Worm (Caenorhabditis elegans) whole organism, dauer: ENCODE data around the gene fbxb-108.

ENCODE experiments used
- unc-62 ChIP-seq: sonication (generic microtip); optimal IDR thresholded peaks from 2 replicates; lab custom pipeline; 2017; ENCODE audit warnings: missing biosample characterization, missing genetic modification reagents, missing genetic modification characterization

Gene fbxb-108

DNA sequence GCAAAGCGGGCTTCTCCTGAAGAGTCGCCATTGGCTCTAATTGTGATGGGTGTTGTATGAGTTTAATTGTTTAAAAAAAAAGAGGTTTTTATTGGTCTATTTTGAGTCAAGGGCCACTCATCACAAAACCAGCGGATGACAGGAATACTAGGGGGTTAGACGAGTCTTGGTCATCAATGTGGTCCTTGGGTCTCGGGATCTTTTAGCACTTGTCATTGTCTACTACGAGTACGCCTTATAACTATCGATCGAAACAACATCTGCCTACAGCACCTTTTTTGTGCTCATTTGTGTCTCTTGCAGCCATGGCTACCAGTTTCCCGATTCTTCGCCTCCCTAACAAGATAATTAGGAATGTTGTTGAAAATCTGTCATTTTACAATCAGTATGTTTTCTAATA is at the start of gene fbxb-108:
TSS of gene fbxb-108 (plus strand) at position 301 of the 400 bp plus-strand sequence.
- no peak for TF ChIP-seq unc-62 (GFP tag; lab: Kevin White, UChicago)

DNA sequence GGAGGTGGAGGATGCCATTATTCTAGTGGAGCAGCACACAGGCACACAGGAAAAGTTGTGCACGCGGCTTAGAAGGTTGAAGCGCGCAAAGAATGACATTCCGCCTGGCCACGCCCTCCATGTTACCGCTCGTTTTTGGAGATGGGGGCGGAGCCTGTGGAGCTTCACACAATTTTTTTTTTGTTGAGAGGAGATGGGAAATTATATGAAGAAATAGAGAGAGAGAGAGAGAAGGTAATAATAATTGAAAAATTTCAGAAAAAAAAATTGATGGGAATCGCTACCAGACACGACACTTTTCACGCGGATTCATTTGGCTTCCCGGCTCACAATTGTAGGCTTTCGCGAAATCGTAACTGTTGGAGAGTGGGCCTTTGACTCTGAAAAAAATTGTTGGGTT is 47.4 kb upstream of the fbxb-108 start, which contains the start of gene T05A8.3:
TSS of gene T05A8.3 (minus strand) at position 101 of the 400 bp plus-strand sequence.
- no peak for TF ChIP-seq unc-62 (GFP tag; lab: Kevin White, UChicago)

DNA sequence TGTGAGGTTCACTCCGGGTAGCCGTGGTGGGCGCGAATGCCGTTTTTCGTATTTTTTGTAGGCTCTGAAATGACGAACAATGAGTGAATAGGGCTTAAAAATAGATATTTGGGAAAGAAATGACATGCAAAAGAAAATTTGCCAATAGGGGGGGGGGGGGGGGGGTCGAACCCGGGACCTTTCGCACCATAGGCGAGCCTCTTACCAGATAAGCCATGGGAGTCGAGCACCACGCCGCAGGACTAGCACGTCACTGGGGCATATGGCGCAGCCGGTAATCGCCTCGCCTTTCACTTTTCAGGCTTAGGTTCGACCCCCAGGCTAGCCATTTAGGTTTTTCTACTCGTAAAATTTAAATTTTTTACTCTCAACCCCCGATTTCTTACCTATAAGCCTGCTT is 45.6 kb upstream of the fbxb-108 start:
- TF ChIP-seq unc-62 (GFP tag; lab: Kevin White, UChicago) = no peak

DNA sequence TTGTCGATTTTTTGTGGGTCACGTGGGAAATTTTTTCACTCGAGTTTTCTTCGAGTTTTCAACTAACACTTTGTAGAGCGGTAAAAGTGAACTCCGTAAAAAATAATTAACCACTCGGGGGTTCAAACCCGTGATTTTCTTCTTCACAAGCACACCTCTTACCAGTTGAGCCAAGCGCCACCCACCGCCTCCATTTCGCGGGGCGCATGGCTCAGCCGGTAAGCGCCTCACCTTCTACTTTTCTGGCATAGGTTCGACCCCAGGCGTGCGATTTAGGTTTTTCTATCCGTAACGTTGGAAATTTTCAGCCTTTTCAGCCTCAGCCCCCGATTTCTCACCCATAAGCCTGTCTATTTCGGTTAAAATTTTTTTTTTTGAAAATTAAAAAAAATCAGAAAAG is 42.8 kb upstream of the fbxb-108 start:
- no peak for TF ChIP-seq unc-62 (GFP tag; lab: Kevin White, UChicago)

DNA sequence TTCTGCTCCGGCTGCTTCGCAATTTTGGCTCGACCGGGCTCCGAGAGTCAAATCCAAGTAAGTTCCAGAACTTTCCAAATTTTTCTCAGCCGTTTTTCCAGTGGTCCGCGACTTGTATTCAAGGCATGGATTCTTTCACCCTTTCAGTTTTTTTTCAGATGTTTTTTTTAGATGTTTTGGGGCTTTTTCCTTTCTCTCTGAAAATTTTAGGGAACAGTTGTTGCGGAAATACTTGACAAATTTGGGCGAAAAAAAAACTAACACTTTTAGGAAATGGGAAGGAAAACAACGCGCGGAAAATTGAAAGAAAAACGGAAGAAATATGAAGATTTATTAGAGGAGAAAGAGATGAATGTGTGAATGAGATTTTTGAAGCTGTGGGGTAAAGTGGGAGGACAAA is 39.2 kb upstream of the fbxb-108 start, which contains the start of the genes T05A8.11 and nep-2:
TSS of gene T05A8.11 (minus strand) at position 101 of the 400 bp plus-strand sequence.
TSS of gene nep-2 (minus strand) at position 192 of the 400 bp plus-strand sequence.
- no peak for TF ChIP-seq unc-62 (GFP tag; lab: Kevin White, UChicago)

DNA sequence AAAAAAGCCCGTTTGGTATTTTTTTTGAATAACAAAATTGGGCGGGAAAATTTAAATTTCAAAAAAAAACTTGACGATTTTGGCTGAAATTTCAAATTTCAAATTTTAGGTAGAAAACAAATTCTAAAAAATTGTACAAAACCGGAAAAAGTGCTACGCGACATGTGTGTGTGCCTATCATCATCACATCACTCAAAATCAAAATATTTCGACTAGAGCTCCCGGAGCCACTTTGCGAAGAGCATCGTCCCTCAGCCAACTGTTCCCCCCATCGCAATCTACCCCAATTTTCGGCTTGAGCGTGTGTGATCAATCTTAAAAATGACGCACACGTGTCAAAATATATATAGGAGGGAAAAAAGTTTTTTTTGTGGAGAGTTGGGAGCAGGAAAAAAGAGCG is 38.0 kb upstream of the fbxb-108 start:
- TF ChIP-seq unc-62 (GFP tag; lab: Kevin White, UChicago) = no peak

DNA sequence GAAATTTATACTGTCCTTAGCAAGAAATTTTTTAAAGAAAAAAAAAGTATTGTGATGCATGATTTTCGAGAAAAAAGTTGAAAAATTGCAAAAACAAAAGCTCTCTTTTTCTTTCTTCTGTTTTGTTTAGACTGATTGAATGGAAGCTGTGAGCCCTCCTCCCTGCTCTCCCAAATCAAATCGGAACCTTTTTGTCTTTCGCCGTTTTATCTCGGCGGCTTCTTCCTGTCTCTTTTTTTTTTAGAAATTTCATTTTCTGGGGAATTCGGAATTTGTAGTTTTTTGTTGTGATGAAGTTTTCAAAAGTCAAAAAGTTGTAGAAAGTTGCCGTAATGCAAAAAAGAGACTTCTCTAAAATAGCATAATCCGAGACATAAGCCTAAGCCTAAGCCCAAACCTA is 34.1 kb upstream of the fbxb-108 start:
- no peak for TF ChIP-seq unc-62 (GFP tag; lab: Kevin White, UChicago)

DNA sequence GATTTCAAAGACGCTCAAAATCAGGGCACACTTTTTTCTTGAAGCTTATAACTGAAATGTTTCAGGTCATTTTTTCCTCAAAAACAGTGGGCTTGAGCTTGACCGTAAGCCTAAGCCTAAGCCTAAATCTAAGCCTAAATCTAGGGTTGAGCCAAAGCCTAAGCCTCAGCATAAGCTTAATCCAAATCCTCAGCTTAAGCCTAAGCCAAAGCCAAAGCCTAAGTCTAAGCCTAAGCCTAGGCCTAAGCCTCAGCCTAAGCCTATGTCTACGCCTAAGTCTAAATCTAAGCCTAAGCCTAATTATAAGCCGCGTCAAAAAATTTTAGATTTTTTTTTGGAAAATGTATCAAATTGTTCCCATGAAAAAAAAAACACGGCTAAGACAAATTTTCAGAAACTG is 30.5 kb upstream of the fbxb-108 start:
- no peak for TF ChIP-seq unc-62 (GFP tag; lab: Kevin White, UChicago)

DNA sequence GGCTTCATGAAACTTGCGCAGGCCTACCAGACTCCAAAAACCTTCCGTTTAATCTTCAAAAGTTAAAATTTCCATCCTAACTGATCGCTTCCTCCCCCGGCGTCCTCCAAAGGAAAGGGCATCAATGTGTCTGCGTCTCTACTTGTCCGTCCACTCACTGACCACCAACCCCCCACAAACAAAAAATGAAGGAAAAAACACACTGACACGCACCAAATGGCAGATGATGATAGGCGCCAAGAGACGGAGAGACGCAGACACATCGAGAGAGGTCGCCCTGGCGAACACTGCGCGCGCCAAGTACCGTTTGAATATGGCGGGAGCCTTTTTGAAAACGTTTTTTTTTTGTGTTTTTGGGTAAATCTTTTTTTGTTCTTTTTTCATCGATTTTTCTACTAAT is 30.0 kb upstream of the fbxb-108 start:
- no peak for TF ChIP-seq unc-62 (GFP tag; lab: Kevin White, UChicago)

DNA sequence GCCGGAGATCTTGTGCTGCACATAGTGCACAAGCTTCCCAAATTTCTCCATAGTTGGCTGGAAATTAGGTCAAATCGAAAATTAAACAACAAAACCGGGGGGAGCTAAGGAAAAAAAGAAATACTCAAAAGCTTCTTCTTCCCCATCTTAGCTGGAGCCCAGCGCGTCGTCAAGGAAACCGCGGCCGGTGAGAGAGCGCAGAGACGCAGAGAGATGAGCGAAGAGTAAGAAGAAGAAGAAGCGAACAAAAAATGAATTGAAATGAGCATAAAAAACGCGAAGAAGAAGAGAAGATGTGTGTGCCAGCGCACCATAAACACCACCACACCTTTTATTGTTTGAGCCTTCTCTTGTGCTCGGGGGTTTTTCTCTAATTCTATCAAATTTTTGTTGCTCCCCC is 29.6 kb upstream of the fbxb-108 start, which contains the start of gene wdr-31:
TSS of gene wdr-31 (minus strand) at position 101 of the 400 bp plus-strand sequence.
- TF ChIP-seq unc-62 (GFP tag; lab: Kevin White, UChicago) = no peak

DNA sequence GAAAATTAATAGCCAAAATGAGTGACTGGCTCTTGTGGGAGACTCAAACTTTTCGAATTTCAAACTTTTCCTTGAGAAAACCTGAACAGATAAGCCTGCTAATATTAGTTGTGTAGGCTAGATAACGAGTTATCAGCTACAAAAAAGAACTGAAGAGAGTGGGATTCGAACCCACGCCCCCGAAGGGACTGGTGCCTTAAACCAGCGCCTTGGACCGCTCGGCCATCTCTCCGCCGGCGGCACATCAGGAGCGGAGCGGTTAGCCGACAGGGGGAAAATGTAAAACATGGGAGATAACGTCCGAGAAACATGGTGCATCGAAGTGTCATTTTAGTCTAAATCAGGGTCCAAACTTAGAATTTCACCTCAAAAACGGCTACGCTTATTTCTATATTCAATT is 29.1 kb upstream of the fbxb-108 start:
- TF ChIP-seq unc-62 (GFP tag; lab: Kevin White, UChicago) = no peak

DNA sequence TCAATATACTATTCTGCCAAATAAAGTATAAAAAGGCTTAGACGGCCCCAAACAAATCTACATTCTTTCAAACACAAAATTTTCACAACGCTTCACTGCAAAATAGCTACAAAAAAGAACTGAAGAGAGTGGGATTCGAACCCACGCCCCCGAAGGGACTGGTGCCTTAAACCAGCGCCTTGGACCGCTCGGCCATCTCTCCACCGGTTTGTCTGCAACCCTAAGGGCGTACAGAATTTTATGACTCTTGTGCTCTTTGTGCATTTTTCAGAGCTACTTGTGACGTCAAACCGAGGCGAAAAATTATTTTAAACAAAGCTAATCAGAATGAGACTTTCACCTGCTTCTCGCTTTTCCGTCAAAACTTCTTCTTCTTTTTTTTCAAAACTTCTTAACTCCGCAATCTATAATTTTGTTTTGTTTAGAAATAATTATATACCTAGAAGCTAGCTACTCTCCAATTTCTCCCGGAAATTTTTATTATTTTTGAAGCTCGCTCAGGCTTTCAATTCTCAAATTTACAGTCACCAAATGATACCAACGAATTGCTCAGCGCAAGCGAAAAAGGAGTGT is 28.5 kb upstream of the fbxb-108 start, which contains the start of gene T05A8.8:
TSS of gene T05A8.8 (plus strand) at position 523 of the 573 bp plus-strand sequence.
- TF ChIP-seq unc-62 (GFP tag; lab: Kevin White, UChicago) = no peak

DNA sequence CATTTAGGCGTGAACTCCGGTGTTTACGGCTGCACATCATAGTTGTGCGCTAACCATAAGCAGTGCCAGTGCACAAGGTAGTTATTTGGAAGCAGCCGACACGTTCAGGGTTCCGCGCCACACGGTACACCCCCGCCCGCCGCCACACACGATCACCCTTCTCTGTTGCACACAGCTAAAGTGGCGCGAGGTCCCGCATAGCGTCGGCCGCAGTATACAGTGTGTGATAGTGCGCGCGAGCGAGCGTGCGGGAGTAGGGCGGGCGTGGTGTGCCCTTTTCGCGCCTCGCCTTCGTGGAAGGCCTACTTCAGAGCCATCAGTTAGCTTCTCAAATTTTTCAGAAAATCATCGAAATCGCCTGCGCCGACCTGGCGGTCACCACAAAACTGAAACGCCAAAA is 27.8 kb upstream of the fbxb-108 start:
- TF ChIP-seq unc-62 (GFP tag; lab: Kevin White, UChicago) = no peak

DNA sequence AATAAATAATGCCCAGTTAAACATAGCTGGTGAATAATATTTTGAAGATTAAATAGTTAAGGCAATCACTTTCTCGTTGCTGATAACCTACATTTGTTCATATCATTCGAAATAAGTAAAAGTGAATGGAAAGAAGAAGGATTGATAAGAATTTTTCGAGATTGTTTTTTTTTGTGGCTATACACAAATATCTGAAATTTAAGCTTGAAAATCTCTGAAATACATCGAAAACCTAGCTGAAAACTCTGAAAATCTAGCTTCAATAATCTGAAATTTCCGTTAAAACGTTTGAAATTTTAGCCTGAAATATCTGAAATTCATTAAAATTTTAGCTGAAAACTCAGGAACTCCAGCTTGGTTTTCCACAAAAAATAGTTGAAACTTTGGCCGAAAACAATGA is 25.1 kb upstream of the fbxb-108 start, which contains the start of gene T05A8.6:
TSS of gene T05A8.6 (minus strand) at position 101 of the 400 bp plus-strand sequence.
- no peak for TF ChIP-seq unc-62 (GFP tag; lab: Kevin White, UChicago)

DNA sequence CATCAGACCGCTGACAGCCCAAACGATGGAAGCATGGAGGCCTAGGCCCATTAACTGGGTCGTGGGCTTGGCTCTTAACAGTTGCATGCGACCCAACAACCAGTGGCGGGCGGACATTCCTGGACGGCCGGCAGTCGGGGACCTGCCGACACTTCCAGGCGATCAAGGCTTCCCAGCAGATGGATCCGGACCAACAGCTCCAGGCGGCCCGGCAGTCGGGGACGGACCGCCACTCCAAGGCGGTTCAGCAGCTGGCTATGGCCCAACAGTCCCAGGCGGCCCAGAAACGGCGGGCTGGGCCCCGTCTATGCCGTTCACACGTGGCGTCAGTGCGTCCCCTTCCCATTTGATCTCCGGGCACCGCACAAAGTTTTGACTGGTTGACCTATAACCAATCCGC is 23.4 kb upstream of the fbxb-108 start:
- TF ChIP-seq unc-62 (GFP tag; lab: Kevin White, UChicago) = no peak

DNA sequence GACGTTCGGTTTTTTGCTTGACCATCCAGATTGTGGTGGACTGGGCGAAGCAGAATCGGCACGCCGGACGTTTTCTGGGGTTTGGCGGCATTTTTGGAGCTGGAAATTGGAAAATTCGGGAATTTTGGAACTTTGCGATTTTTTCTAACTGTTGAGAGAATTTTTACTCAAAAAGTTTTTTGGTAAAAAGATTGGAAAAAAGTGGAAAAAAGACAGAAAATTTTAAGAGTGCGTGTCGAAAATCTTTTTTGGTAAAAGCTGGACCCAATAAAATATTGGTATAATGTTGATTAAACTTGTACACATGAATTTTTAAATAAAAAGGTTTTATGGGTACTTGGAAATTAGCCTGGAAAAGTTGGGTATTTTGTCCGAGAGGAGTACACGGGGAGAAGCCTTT is 22.5 kb upstream of the fbxb-108 start, which contains the start of gene T05A8.7:
TSS of gene T05A8.7 (minus strand) at position 101 of the 400 bp plus-strand sequence.
- no peak for TF ChIP-seq unc-62 (GFP tag; lab: Kevin White, UChicago)
